Worm (Caenorhabditis elegans): ENCODE results near the gene srh-257.

DNA sequence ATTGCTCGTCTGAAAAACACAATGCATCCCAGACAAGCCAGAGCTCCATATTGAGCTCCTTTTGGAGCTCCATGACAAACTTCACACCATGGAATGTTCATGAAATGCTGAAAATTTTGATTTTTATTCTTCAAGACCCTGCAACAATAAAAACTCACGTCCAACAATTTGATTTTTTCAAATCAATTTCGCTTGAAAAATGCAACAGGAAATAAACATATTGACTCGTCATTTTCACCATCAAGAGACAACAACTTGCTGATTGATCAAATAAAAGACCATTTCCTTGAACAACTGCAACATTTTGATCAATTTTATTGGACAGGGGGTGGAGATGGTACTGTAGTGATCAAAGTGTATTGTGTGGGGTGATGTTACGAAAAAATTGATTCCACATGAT, 37.3 kb upstream of the srh-257 start, which contains the start of gene nhr-269:
- TF ChIP-seq hnd-1 (tag; optimal IDR thresholded peaks at IDR 0.05), result no peak
- TF ChIP-seq ama-1 (optimal IDR thresholded peaks at IDR 0.05), result no peak
- TF ChIP-seq scrt-1 (GFP tag; IDR thresholded peaks at IDR 0.05), result no peak
- no peak for TF ChIP-seq sea-1 (GFP tag; conservative IDR thresholded peaks at IDR 0.05)
- TF ChIP-seq hmg-4 (GFP tag; optimal IDR thresholded peaks at IDR 0.05), result no peak
- no peak for TF ChIP-seq flt-1 (GFP tag; IDR thresholded peaks at IDR 0.05)
- no peak for TF ChIP-seq B0310.2 (tag; optimal IDR thresholded peaks at IDR 0.05)
- no peak for TF ChIP-seq hmbx-1 (tag; optimal IDR thresholded peaks at IDR 0.05)
- TF ChIP-seq tra-4 (tag; optimal IDR thresholded peaks at IDR 0.05), result no peak
- TF ChIP-seq ceh-13 (GFP tag; optimal IDR thresholded peaks at IDR 0.05), result no peak
- TF ChIP-seq tbx-37 (GFP tag; conservative IDR thresholded peaks at IDR 0.05), result no peak

Measured in whole organism, early embryonic.